Fruit fly (Drosophila melanogaster) whole organism, pupa: ENCODE data around the gene crq.

Experiments used
- CG14655 ChIP-seq: fragments of 200-800 bp; sonication (Bioruptor generic); optimal IDR thresholded peaks from 3 replicates; lab custom pipeline; 2017; ENCODE audit warnings: mild to moderate bottlenecking, missing biosample characterization, missing genetic modification reagents, missing genetic modification characterization
- D1 ChIP-seq: fragments of 200-800 bp; sonication (Bioruptor generic); optimal IDR thresholded peaks from 2 replicates; lab custom pipeline; 2018; ENCODE audit warnings: missing biosample characterization, mild to moderate bottlenecking, missing genetic modification characterization, moderate library complexity
- EcR ChIP-seq: fragments of 200-800 bp; sonication (Bioruptor generic); optimal IDR thresholded peaks from 3 replicates; lab custom pipeline; 2019; ENCODE audit warnings: missing biosample characterization, missing genetic modification characterization, mild to moderate bottlenecking, moderate library complexity, missing genetic modification reagents
- Pif1A ChIP-seq: fragments of 200-800 bp; sonication (Bioruptor generic); optimal IDR thresholded peaks from 3 replicates; lab custom pipeline; 2016; ENCODE audit warnings: missing biosample characterization, missing genetic modification characterization
- Snoo ChIP-seq: fragments of 200-800 bp; sonication (Bioruptor generic); optimal IDR thresholded peaks from 3 replicates; lab custom pipeline; 2017; ENCODE audit warnings: missing biosample characterization, mild to moderate bottlenecking, missing genetic modification characterization, inconsistent platforms
- fd96Ca ChIP-seq: fragments of 200-800 bp; sonication (Bioruptor generic); IDR thresholded peaks from 3 replicates; pipeline ENCODE4 v1.3.6; 2022; ENCODE audit warnings: missing biosample characterization, missing genetic modification characterization
- rn ChIP-seq: fragments of 200-800 bp; sonication (Bioruptor generic); IDR thresholded peaks from 2 replicates; pipeline ENCODE4 v1.3.6; 2022; ENCODE audit warnings: missing biosample characterization, missing genetic modification characterization

dm6 chr2L:482451-482844 is 29.6 kb upstream of the crq start:
- TF ChIP-seq fd96Ca (GFP tag; lab: Robert Waterston, UW): no peak
- no peak for TF ChIP-seq Snoo (tag; lab: Kevin White, UChicago)
- no peak for TF ChIP-seq rn (GFP tag; lab: Robert Waterston, UW)
- TF ChIP-seq D1 (tag; lab: Kevin White, UChicago): no peak
- TF ChIP-seq EcR (GFP tag; lab: Kevin White, UChicago): no peak
- TF ChIP-seq Pif1A (GFP tag; lab: Kevin White, UChicago): no peak
- TF ChIP-seq CG14655 (GFP tag; lab: Kevin White, UChicago): no peak
